Worm (Caenorhabditis elegans): ENCODE measurements around the gene panl-3.

Gene panl-3

ce11 chrIII:9859133-9859775 lies 40.4 kb downstream of the panl-3 start, which contains the start of gene gpdh-2:
gpdh-2 (minus strand) TSS chrIII:9859183.
- no peak for TF ChIP-seq unc-62 (GFP tag; optimal IDR thresholded peaks at IDR 0.05)

DNA sequence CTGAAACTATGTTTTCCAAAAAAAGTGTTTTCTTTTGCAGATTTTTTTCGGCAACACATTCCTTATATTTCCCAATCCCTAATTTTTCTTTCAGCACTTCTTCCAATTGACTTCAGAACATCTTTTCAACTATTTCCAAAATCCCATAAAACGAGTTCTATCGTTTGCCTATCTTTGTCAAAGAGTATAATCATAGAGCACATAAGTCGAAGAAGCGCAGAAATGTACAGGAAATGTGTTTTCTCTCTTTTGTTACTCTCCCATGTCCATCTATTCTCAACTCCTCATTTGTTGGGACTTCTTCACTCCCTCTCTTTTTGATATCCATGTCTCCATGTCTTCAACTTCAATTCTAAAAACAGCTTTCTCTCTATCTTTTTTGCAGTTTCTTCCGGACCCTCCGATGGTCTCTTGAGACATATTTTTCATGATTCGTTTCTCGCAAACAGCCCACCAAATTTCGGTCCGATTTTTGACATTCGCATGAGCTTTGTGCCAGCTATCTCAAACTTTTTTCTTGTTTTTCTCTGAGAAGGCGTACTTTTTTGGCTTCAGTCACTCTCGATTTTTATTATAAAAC lies 41.4 kb downstream of the panl-3 start, which contains the start of gene twk-48:
Gene twk-48 (plus strand): TSS at position 530 of the 580 bp plus-strand sequence.
- TF ChIP-seq unc-62 (GFP tag; optimal IDR thresholded peaks at IDR 0.05): no peak

DNA sequence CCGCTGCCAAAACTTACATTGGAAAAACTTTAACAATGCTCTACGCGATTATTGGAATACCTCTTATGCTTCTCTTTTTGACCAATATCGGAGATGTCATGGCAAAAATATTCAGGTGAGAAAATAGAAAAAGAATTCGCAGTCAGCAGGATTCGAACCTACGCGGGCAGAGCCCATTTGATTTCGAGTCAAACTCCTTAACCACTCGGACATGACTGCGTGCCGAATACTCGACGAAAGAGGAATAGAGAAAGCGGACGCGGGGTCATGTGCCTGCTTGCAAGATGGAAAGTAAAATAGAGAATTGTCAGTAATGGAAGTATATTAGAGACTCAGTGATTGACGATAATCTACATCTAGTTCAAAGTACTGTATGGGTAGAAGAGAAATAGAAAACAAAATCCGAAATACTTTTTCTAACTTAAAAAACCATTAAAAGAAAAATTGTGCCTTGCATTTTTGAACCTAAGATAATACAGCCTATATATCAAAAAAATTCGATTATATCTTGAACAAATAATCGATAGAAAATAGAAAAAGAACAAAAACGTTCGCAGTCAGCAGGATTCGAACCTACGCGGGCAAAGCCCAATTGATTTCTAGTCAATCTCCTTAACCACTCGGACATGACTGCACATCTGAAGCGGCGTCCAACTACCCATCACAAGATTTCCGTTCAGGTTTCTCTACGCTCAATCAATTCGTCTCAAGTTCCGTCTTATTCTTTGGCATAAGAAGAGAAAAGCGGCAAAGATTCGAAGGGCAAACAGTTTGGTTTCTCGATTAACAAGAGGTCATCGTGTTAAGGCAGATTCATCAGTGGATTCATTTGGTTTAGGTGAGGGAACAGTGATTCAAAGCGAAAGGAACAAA lies 42.9 kb downstream of the panl-3 start:
- TF ChIP-seq unc-62 (GFP tag; optimal IDR thresholded peaks at IDR 0.05): no peak

ce11 chrIII:9862469-9862868 lies 43.6 kb downstream of the panl-3 start:
- no peak for TF ChIP-seq unc-62 (GFP tag; optimal IDR thresholded peaks at IDR 0.05)

ce11 chrIII:9867352-9867751 lies 48.5 kb downstream of the panl-3 start:
- no peak for TF ChIP-seq unc-62 (GFP tag; optimal IDR thresholded peaks at IDR 0.05)

- no peak for TF ChIP-seq unc-62 (GFP tag; optimal IDR thresholded peaks at IDR 0.05)
These were observed 49.1 kb downstream of the panl-3 start, which contains the start of gene dhhc-4 for ce11 chrIII:9867780-9868503. dhhc-4 (minus strand) TSS chrIII:9867792.

ce11 chrIII:9871032-9871431 lies 52.2 kb downstream of the panl-3 start, which contains the start of gene ZK757.1:
ZK757.1 (minus strand) TSS chrIII:9871132.
- TF ChIP-seq unc-62 (GFP tag; optimal IDR thresholded peaks at IDR 0.05): no peak
